Worm (Caenorhabditis elegans) whole organism, late embryonic: ENCODE results near the gene rpb-8.

Source experiments
- ceh-19 ChIP-seq: fragments of 200-800 bp; sonication (Bioruptor generic); optimal IDR thresholded peaks from 2 replicates; lab custom pipeline; 2018; ENCODE audit warnings: mild to moderate bottlenecking, missing genetic modification characterization, missing compliant biosample characterization
- ceh-9 ChIP-seq: sonication (generic microtip); optimal IDR thresholded peaks from 2 replicates; lab custom pipeline; 2016; ENCODE audit warnings: mild to moderate bottlenecking, missing genetic modification characterization, inconsistent platforms, missing compliant biosample characterization
- dve-1 ChIP-seq: sonication (generic microtip); optimal IDR thresholded peaks from 2 replicates; lab custom pipeline; 2017; ENCODE audit warnings: antibody characterized with exemption, mild to moderate bottlenecking, missing genetic modification characterization, missing compliant biosample characterization
- elt-4 ChIP-seq: sonication (generic microtip); optimal IDR thresholded peaks from 2 replicates; lab custom pipeline; 2016; ENCODE audit warnings: missing genetic modification characterization, missing compliant biosample characterization
- ets-4 ChIP-seq: sonication (generic microtip); optimal IDR thresholded peaks from 2 replicates; lab custom pipeline; 2016; ENCODE audit warnings: missing genetic modification characterization, missing compliant biosample characterization
- hlh-30 ChIP-seq: sonication (generic microtip); optimal IDR thresholded peaks from 2 replicates; lab custom pipeline; 2017; ENCODE audit warnings: antibody characterized with exemption, missing genetic modification characterization, missing compliant biosample characterization; ENCODE audit not compliant: insufficient read depth
- lin-11 ChIP-seq: fragments of 200-800 bp; sonication (Bioruptor generic); optimal IDR thresholded peaks from 2 replicates; lab custom pipeline; 2018; ENCODE audit warnings: mild to moderate bottlenecking, missing genetic modification characterization, missing compliant biosample characterization
- mec-3 ChIP-seq: sonication (generic microtip); optimal IDR thresholded peaks from 2 replicates; lab custom pipeline; 2016; ENCODE audit warnings: borderline replicate concordance, missing genetic modification characterization, missing compliant biosample characterization
- pat-9 ChIP-seq: fragments of 200-800 bp; sonication (Bioruptor generic); optimal IDR thresholded peaks from 2 replicates; lab custom pipeline; 2018; ENCODE audit warnings: mild to moderate bottlenecking, missing genetic modification characterization, moderate library complexity, missing compliant biosample characterization
- pros-1 ChIP-seq: fragments of 150-350 bp; optimal IDR thresholded peaks from 2 replicates; lab custom pipeline; 2014; ENCODE audit warnings: missing biosample characterization, missing genetic modification reagents, missing genetic modification characterization
- sox-4 ChIP-seq: sonication (generic microtip); optimal IDR thresholded peaks from 2 replicates; lab custom pipeline; 2017; ENCODE audit warnings: mild to moderate bottlenecking, missing genetic modification characterization, inconsistent platforms, missing compliant biosample characterization
- tbx-2 ChIP-seq: sonication (generic microtip); optimal IDR thresholded peaks from 2 replicates; lab custom pipeline; 2016; ENCODE audit warnings: missing genetic modification characterization, missing compliant biosample characterization
- tbx-7 ChIP-seq: sonication (generic microtip); optimal IDR thresholded peaks from 2 replicates; lab custom pipeline; 2016; ENCODE audit warnings: missing genotype, missing genetic modification characterization, missing compliant biosample characterization
- unc-55 ChIP-seq: sonication (generic microtip); optimal IDR thresholded peaks from 2 replicates; lab custom pipeline; 2017; ENCODE audit warnings: missing biosample characterization, missing genetic modification reagents, missing genetic modification characterization

DNA sequence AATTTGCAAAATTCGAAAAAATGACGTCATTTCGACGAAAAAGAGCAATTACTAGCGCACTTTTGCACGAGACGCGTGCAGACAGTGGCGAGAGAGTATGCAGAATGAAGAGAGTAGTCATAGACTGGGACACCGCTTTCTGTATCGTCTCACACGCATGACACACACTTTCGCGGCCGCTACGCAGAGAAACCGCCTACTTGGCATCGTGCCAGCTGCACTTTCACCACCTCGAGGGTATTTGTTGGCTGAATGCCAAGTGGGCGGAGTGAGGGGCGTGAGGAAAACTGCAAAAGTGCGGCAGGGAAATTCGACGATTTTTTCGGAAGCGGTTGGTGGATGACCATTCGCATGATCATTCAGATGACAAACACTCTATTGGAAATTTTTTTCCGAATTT is 18.1 kb downstream of the rpb-8 start:
- TF ChIP-seq mec-3 (tag; lab: Kevin White, UChicago) = no peak
- TF ChIP-seq ets-4 (tag; lab: Kevin White, UChicago) = peak; percentile 99
- TF ChIP-seq ceh-9 (tag; lab: Kevin White, UChicago) = no peak
- peak; percentile 94 for TF ChIP-seq unc-55 (GFP tag; lab: Kevin White, UChicago)
- TF ChIP-seq dve-1 (tag; lab: Kevin White, UChicago) = peak; percentile 93
- TF ChIP-seq elt-4 (tag; lab: Kevin White, UChicago) = no peak
- peak; percentile 56 for TF ChIP-seq ceh-19
- peak; percentile 98 for TF ChIP-seq hlh-30 (tag; lab: Kevin White, UChicago)
- TF ChIP-seq tbx-2 (tag; lab: Kevin White, UChicago) = peak; percentile 98
- no peak for TF ChIP-seq sox-4 (tag; lab: Kevin White, UChicago)
- TF ChIP-seq tbx-7 (tag; lab: Kevin White, UChicago) = peak; percentile 52
- TF ChIP-seq lin-11 (tag; lab: Kevin White, UChicago) = no peak
- peak; percentile 46 for TF ChIP-seq pat-9 (tag; lab: Kevin White, UChicago)
- TF ChIP-seq pros-1 (tag; lab: Kevin White, UChicago) = peak; percentile 92
